Fruit fly (Drosophila melanogaster) whole organism, embryonic: ENCODE data around the gene Rnf146.

Experiments used
- Abd-B ChIP-seq: fragments of 200-800 bp; sonication (Bioruptor generic); optimal IDR thresholded peaks from 2 replicates; lab custom pipeline; 2018; ENCODE audit warnings: missing biosample characterization, mild to moderate bottlenecking, missing genetic modification characterization, moderate library complexity
- Atf3 ChIP-seq: fragments of 200-800 bp; sonication (Bioruptor generic); optimal IDR thresholded peaks from 3 replicates; lab custom pipeline; 2016; ENCODE audit warnings: missing biosample characterization, missing genetic modification characterization
- Atf6 ChIP-seq: fragments of 200-800 bp; sonication (Bioruptor generic); IDR thresholded peaks from 2 replicates; pipeline ENCODE4 v1.3.6; 2022; ENCODE audit warnings: missing biosample characterization, missing genetic modification characterization
- CG12155 ChIP-seq: fragments of 200-800 bp; sonication (Bioruptor generic); optimal IDR thresholded peaks from 3 replicates; lab custom pipeline; 2016; ENCODE audit warnings: missing biosample characterization, missing genetic modification characterization
- CG12659 ChIP-seq: fragments of 200-800 bp; sonication (Bioruptor generic); optimal IDR thresholded peaks from 3 replicates; lab custom pipeline; 2017; ENCODE audit warnings: mild to moderate bottlenecking, missing biosample characterization, missing genetic modification reagents, missing genetic modification characterization
- CG13287 ChIP-seq: fragments of 200-800 bp; sonication (Bioruptor generic); IDR thresholded peaks from 2 replicates; pipeline ENCODE4 v1.3.6; 2022; ENCODE audit warnings: missing biosample characterization, missing genetic modification characterization; ENCODE audit not compliant: partially characterized antibody
- CG13624 ChIP-seq: fragments of 200-800 bp; sonication (Bioruptor generic); optimal IDR thresholded peaks from 2 replicates; lab custom pipeline; 2016; ENCODE audit warnings: missing biosample characterization, missing genetic modification characterization
- CG14710 ChIP-seq: fragments of 200-800 bp; sonication (Bioruptor generic); optimal IDR thresholded peaks from 3 replicates; lab custom pipeline; 2019; ENCODE audit warnings: missing biosample characterization, mild to moderate bottlenecking, missing genetic modification characterization, moderate library complexity
- CG15269 ChIP-seq: fragments of 200-800 bp; sonication (Bioruptor generic); optimal IDR thresholded peaks from 2 replicates; lab custom pipeline; 2018; ENCODE audit warnings: missing biosample characterization, mild to moderate bottlenecking, missing genetic modification characterization, moderate library complexity
- CG1792 ChIP-seq: fragments of 200-800 bp; sonication (Bioruptor generic); optimal IDR thresholded peaks from 2 replicates; lab custom pipeline; 2016; ENCODE audit warnings: missing biosample characterization, missing genetic modification characterization
- CG2199 ChIP-seq: fragments of 200-800 bp; sonication (Bioruptor generic); IDR thresholded peaks from 3 replicates; pipeline ENCODE4 v1.3.6; 2022; ENCODE audit warnings: missing biosample characterization, missing genetic modification characterization
- CG32772 ChIP-seq: fragments of 200-800 bp; sonication (Bioruptor generic); IDR thresholded peaks from 2 replicates; pipeline ENCODE4 v1.3.6; 2022; ENCODE audit warnings: missing biosample characterization, missing genetic modification characterization
- CG3995 ChIP-seq: fragments of 200-800 bp; sonication (Bioruptor generic); optimal IDR thresholded peaks from 3 replicates; lab custom pipeline; 2016; ENCODE audit warnings: missing biosample characterization, missing genetic modification characterization
- CG4730 ChIP-seq: fragments of 200-800 bp; sonication (Bioruptor generic); IDR thresholded peaks from 2 replicates; pipeline ENCODE4 v1.3.6; 2022; ENCODE audit warnings: missing biosample characterization, missing genetic modification characterization
- CG7271 ChIP-seq: fragments of 200-800 bp; sonication (Bioruptor generic); optimal IDR thresholded peaks from 2 replicates; lab custom pipeline; 2018; ENCODE audit warnings: missing biosample characterization, mild to moderate bottlenecking, missing genetic modification characterization, moderate library complexity
- CG7786 ChIP-seq: fragments of 200-800 bp; sonication (Bioruptor generic); optimal IDR thresholded peaks from 2 replicates; lab custom pipeline; 2016; ENCODE audit warnings: missing biosample characterization, missing genetic modification characterization
- CG7928 ChIP-seq: fragments of 200-800 bp; sonication (Bioruptor generic); optimal IDR thresholded peaks from 2 replicates; lab custom pipeline; 2017; ENCODE audit warnings: missing biosample characterization, mild to moderate bottlenecking, missing genetic modification characterization
- CG7963 ChIP-seq: fragments of 200-800 bp; sonication (Bioruptor generic); IDR thresholded peaks from 3 replicates; pipeline ENCODE4 v1.3.6; 2022; ENCODE audit warnings: missing biosample characterization, missing genetic modification characterization; ENCODE audit not compliant: partially characterized antibody
- CG8359 ChIP-seq: fragments of 200-800 bp; sonication (Bioruptor generic); optimal IDR thresholded peaks from 2 replicates; lab custom pipeline; 2017; ENCODE audit warnings: missing biosample characterization, mild to moderate bottlenecking, missing genetic modification characterization, borderline replicate concordance
- CG9817 ChIP-seq: fragments of 200-800 bp; sonication (Bioruptor generic); optimal IDR thresholded peaks from 2 replicates; lab custom pipeline; 2018; ENCODE audit warnings: missing biosample characterization, mild to moderate bottlenecking, missing genetic modification characterization, moderate library complexity
- Chrac-16 ChIP-seq: fragments of 200-800 bp; sonication (Bioruptor generic); optimal IDR thresholded peaks from 3 replicates; lab custom pipeline; 2016; ENCODE audit warnings: missing biosample characterization, missing genetic modification characterization
- Dip3 ChIP-seq: fragments of 200-800 bp; sonication (Bioruptor generic); optimal IDR thresholded peaks from 3 replicates; lab custom pipeline; 2016; ENCODE audit warnings: missing biosample characterization, missing genetic modification characterization
- Elba2 ChIP-seq: fragments of 200-800 bp; sonication (Bioruptor generic); optimal IDR thresholded peaks from 3 replicates; lab custom pipeline; 2016; ENCODE audit warnings: missing biosample characterization, missing genetic modification characterization
- Fer1 ChIP-seq: fragments of 200-800 bp; sonication (Bioruptor generic); optimal IDR thresholded peaks from 2 replicates; lab custom pipeline; 2017; ENCODE audit warnings: missing biosample characterization, mild to moderate bottlenecking, missing genetic modification characterization
- HLHmδ ChIP-seq: fragments of 200-800 bp; sonication (Bioruptor generic); optimal IDR thresholded peaks from 2 replicates; lab custom pipeline; 2018; ENCODE audit warnings: missing biosample characterization, mild to moderate bottlenecking, missing genetic modification characterization, moderate library complexity
- Hmr ChIP-seq: fragments of 200-800 bp; sonication (Bioruptor generic); optimal IDR thresholded peaks from 3 replicates; lab custom pipeline; 2017; ENCODE audit warnings: mild to moderate bottlenecking, missing biosample characterization, missing genetic modification reagents, missing genetic modification characterization
- Lpt ChIP-seq: fragments of >200 bp; optimal IDR thresholded peaks from 2 replicates; lab custom pipeline; 2018; ENCODE audit warnings: missing biosample characterization, missing genetic modification characterization
- NfI ChIP-seq: fragments of 200-800 bp; sonication (Bioruptor generic); optimal IDR thresholded peaks from 3 replicates; lab custom pipeline; 2018; ENCODE audit warnings: missing biosample characterization, mild to moderate bottlenecking, missing genetic modification characterization, moderate library complexity
- Pdp1 ChIP-seq, 2 experiments: fragments of 200-800 bp; sonication (Bioruptor generic); optimal IDR thresholded peaks; 3 replicates each; lab custom pipeline; 2016; ENCODE audit warnings: missing biosample characterization in 2 of 2, missing genetic modification characterization in 2 of 2, mild to moderate bottlenecking in 1 of 2, moderate library complexity in 1 of 2
- Ravus ChIP-seq: fragments of 200-800 bp; sonication (Bioruptor generic); IDR thresholded peaks from 2 replicates; pipeline ENCODE4 v1.3.6; 2022; ENCODE audit warnings: missing biosample characterization, missing genetic modification characterization
- abd-A ChIP-seq: fragments of 200-800 bp; sonication (Bioruptor generic); optimal IDR thresholded peaks from 3 replicates; lab custom pipeline; 2019; ENCODE audit warnings: missing biosample characterization, mild to moderate bottlenecking, missing genetic modification characterization, moderate library complexity
- bbx ChIP-seq: fragments of 200-800 bp; sonication (Bioruptor generic); IDR thresholded peaks from 2 replicates; pipeline ENCODE4 v1.3.6; 2022; ENCODE audit warnings: missing biosample characterization, missing genetic modification characterization; ENCODE audit not compliant: partially characterized antibody
- br ChIP-seq: fragments of >200 bp; optimal IDR thresholded peaks from 2 replicates; lab custom pipeline; 2017
- btn ChIP-seq: fragments of 200-800 bp; sonication (Bioruptor generic); optimal IDR thresholded peaks from 2 replicates; lab custom pipeline; 2016; ENCODE audit warnings: missing biosample characterization, missing genetic modification characterization
- corto ChIP-seq: fragments of 200-800 bp; sonication (Bioruptor generic); optimal IDR thresholded peaks from 2 replicates; lab custom pipeline; 2016; ENCODE audit warnings: missing biosample characterization, mild to moderate bottlenecking, missing genetic modification characterization, moderate library complexity
- en ChIP-seq: fragments of 200-800 bp; sonication (Bioruptor generic); optimal IDR thresholded peaks from 2 replicates; lab custom pipeline; 2016; ENCODE audit warnings: missing biosample characterization, missing genetic modification characterization
- esg ChIP-seq: fragments of 200-800 bp; sonication (Bioruptor generic); conservative IDR thresholded peaks from 2 replicates; pipeline ENCODE4 v1.3.6; 2022; ENCODE audit warnings: missing biosample characterization, missing genetic modification characterization
- gcm2 ChIP-seq: fragments of 200-800 bp; sonication (Bioruptor generic); optimal IDR thresholded peaks from 2 replicates; lab custom pipeline; 2016; ENCODE audit warnings: missing biosample characterization, missing genetic modification characterization
- gem ChIP-seq: fragments of 200-800 bp; sonication (Bioruptor generic); optimal IDR thresholded peaks from 2 replicates; lab custom pipeline; 2019; ENCODE audit warnings: missing biosample characterization, mild to moderate bottlenecking, missing genetic modification characterization, moderate library complexity
- gro ChIP-seq: fragments of 200-800 bp; sonication (Bioruptor generic); optimal IDR thresholded peaks from 2 replicates; lab custom pipeline; 2016; ENCODE audit warnings: missing biosample characterization, missing genetic modification characterization
- klu ChIP-seq: fragments of 200-800 bp; sonication (Bioruptor generic); IDR thresholded peaks from 2 replicates; pipeline ENCODE4 v1.3.6; 2022; ENCODE audit warnings: missing biosample characterization, missing genetic modification characterization
- lilli ChIP-seq: fragments of 200-800 bp; sonication (Bioruptor generic); optimal IDR thresholded peaks from 3 replicates; lab custom pipeline; 2016; ENCODE audit warnings: missing biosample characterization, missing genetic modification characterization
- nom ChIP-seq: fragments of 200-800 bp; sonication (Bioruptor generic); optimal IDR thresholded peaks from 2 replicates; lab custom pipeline; 2017; ENCODE audit warnings: missing biosample characterization, missing genetic modification characterization, mild to moderate bottlenecking, moderate library complexity, missing genetic modification reagents
- oc ChIP-seq: fragments of 200-800 bp; sonication (Bioruptor generic); optimal IDR thresholded peaks from 2 replicates; lab custom pipeline; 2018; ENCODE audit warnings: missing biosample characterization, mild to moderate bottlenecking, missing genetic modification characterization, moderate library complexity
- pan ChIP-seq, 4 experiments: fragments of >200 bp in 3 of 4; fragments of 200-800 bp in 1 of 4; sonication (Bioruptor generic) in 1 of 4; optimal IDR thresholded peaks in 3 of 4; IDR thresholded peaks in 1 of 4; 2 replicates each; pipeline versions ENCODE4 v1.3.6 to Lab custom; 2017 to 2022; ENCODE audit warnings: missing biosample characterization in 2 of 4, missing genetic modification characterization in 2 of 4, mixed read lengths in 1 of 4
- pros ChIP-seq: fragments of 200-800 bp; sonication (Bioruptor generic); optimal IDR thresholded peaks from 3 replicates; lab custom pipeline; 2019; ENCODE audit warnings: missing biosample characterization, mild to moderate bottlenecking, missing genetic modification characterization, moderate library complexity
- sc ChIP-seq, 3 experiments: fragments of >200 bp in 2 of 3; fragments of 200-800 bp in 1 of 3; sonication (Bioruptor generic) in 1 of 3; optimal IDR thresholded peaks; 2 replicates in 2 of 3; 3 replicates in 1 of 3; lab custom pipeline; 2017; ENCODE audit warnings: mild to moderate bottlenecking in 1 of 3, missing biosample characterization in 1 of 3, missing genetic modification characterization in 1 of 3, missing genetic modification reagents in 1 of 3
- sqz ChIP-seq: fragments of 200-800 bp; sonication (Bioruptor generic); optimal IDR thresholded peaks from 3 replicates; lab custom pipeline; 2018; ENCODE audit warnings: missing biosample characterization, mild to moderate bottlenecking, missing genetic modification characterization
- zfh1 ChIP-seq: fragments of 200-800 bp; sonication (Bioruptor generic); IDR thresholded peaks from 3 replicates; pipeline ENCODE4 v1.3.6; 2022; ENCODE audit warnings: missing biosample characterization, missing genetic modification characterization

Rnf146 gene

DNA sequence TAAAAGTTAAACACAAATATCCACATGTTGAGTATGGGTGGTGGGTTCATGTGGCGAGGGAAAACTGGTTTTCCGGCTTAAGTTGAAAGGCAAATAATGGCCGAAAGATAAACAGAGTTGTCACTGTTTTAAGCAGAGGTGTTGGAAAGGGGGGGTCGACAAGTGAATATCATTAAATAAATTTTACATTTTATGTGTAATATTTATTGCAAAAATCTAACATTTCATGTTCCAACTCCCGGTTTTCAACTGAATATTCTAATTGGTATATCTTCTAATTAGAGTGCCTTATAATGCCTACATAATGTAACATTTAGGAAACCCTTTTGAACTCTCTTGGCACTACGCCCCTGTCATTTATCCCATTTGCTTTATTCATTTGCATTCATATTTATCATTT is 13.3 kb upstream of the Rnf146 start (continued):
- TF ChIP-seq Dip3 = no peak
- no peak for TF ChIP-seq Atf6 (GFP tag; lab: Robert Waterston, UW)
- no peak for TF ChIP-seq sc (optimal IDR thresholded peaks at IDR 0.05; lab: Kevin White, UChicago)
- TF ChIP-seq sc (GFP tag; optimal IDR thresholded peaks at IDR 0.05; lab: Kevin White, UChicago) = peak; percentile 54
- peak; percentile 29 for TF ChIP-seq CG12659
- TF ChIP-seq Pdp1 (GFP tag; optimal IDR thresholded peaks at IDR 0.05; lab: Kevin White, UChicago) = peak; percentile 19 to 28
- TF ChIP-seq bbx (GFP tag; lab: Robert Waterston, UW) = no peak
- TF ChIP-seq CG7786 (GFP tag; lab: Kevin White, UChicago) = no peak
- TF ChIP-seq CG1792 = no peak
- TF ChIP-seq CG7928 = no peak
- TF ChIP-seq nom (GFP tag; lab: Kevin White, UChicago) = no peak
- TF ChIP-seq Ravus (GFP tag; lab: Robert Waterston, UW) = no peak; the same call in 1 of the 2 replicates
- TF ChIP-seq en (GFP tag; lab: Kevin White, UChicago) = no peak
- peak; percentile 7 for TF ChIP-seq gcm2 (GFP tag; lab: Kevin White, UChicago)
- TF ChIP-seq corto (GFP tag; lab: Kevin White, UChicago) = no peak
- peak; percentile 25 for TF ChIP-seq Abd-B (GFP tag; lab: Kevin White, UChicago)
- TF ChIP-seq esg (GFP tag; lab: Robert Waterston, UW) = peak; percentile 53
- no peak for TF ChIP-seq pan (optimal IDR thresholded peaks at IDR 0.05; lab: Kevin White, UChicago)
- TF ChIP-seq pan (GFP tag; optimal IDR thresholded peaks at IDR 0.05 in 1 of 2, IDR thresholded peaks at IDR 0.05 in 1 of 2) = peak in 1 of 2 experiments; percentile 48
- peak; percentile 66 for TF ChIP-seq oc (tag; lab: Kevin White, UChicago)
- 0 out of 2 replicates have a peak, but pooled peaks have one; percentile 34 for TF ChIP-seq klu (GFP tag; lab: Robert Waterston, UW)
- TF ChIP-seq zfh1 (GFP tag; lab: Robert Waterston, UW) = 0 out of 3 replicates have a peak, but pooled peaks have one; percentile 36
- TF ChIP-seq CG9817 (tag; lab: Kevin White, UChicago) = peak; percentile 24
- no peak for TF ChIP-seq CG4730 (GFP tag; lab: Robert Waterston, UW)
- TF ChIP-seq CG13624 (GFP tag; lab: Kevin White, UChicago) = peak; percentile 13
- no peak for TF ChIP-seq CG12155 (GFP tag; lab: Kevin White, UChicago)
- TF ChIP-seq CG15269 (tag; lab: Kevin White, UChicago) = no peak
- no peak for TF ChIP-seq br
- peak; percentile 28 for TF ChIP-seq HLHmδ
- no peak for TF ChIP-seq Fer1 (GFP tag; lab: Kevin White, UChicago)
- TF ChIP-seq pros (GFP tag; lab: Kevin White, UChicago) = no peak
- TF ChIP-seq abd-A (tag; lab: Kevin White, UChicago) = no peak
- no peak for TF ChIP-seq CG3995
- peak; percentile 76 for TF ChIP-seq gem (tag; lab: Kevin White, UChicago)
- TF ChIP-seq Hmr (GFP tag; lab: Kevin White, UChicago) = peak; percentile 28
- peak; percentile 22; the same call in 1 of the 2 replicates for TF ChIP-seq CG32772 (GFP tag; lab: Robert Waterston, UW)
- no peak for TF ChIP-seq gro (GFP tag; lab: Kevin White, UChicago)
- peak; percentile 8 for TF ChIP-seq lilli
- no peak for TF ChIP-seq Atf3
- TF ChIP-seq sqz (GFP tag; lab: Kevin White, UChicago) = peak; percentile 53
- peak; percentile 35 for TF ChIP-seq CG7271
- TF ChIP-seq Chrac-16 (GFP tag; lab: Kevin White, UChicago) = peak; percentile 24
- peak; percentile 25 for TF ChIP-seq CG8359
- peak; percentile 59 for TF ChIP-seq CG14710 (tag; lab: Kevin White, UChicago)
- TF ChIP-seq CG13287 (GFP tag; lab: Robert Waterston, UW) = no peak
- no peak for TF ChIP-seq Lpt (GFP tag; lab: Kevin White, UChicago)
- TF ChIP-seq CG2199 (GFP tag; lab: Robert Waterston, UW) = no peak
- no peak for TF ChIP-seq Elba2
- no peak for TF ChIP-seq NfI (GFP tag; lab: Kevin White, UChicago)
- no peak for TF ChIP-seq CG7963
- no peak for TF ChIP-seq btn (GFP tag; lab: Kevin White, UChicago)
